Worm (Caenorhabditis elegans) whole organism, L1 larva: ENCODE measurements around the gene enu-3.2.

Source experiments
- aha-1 ChIP-seq: fragments of 150-350 bp; optimal IDR thresholded peaks from 2 replicates; lab custom pipeline; 2014; ENCODE audit warnings: missing biosample characterization, missing genetic modification characterization
- fkh-10 ChIP-seq: sonication (generic microtip); optimal IDR thresholded peaks from 2 replicates; lab custom pipeline; 2017; ENCODE audit warnings: missing biosample characterization, missing genetic modification reagents, missing genetic modification characterization

DNA sequence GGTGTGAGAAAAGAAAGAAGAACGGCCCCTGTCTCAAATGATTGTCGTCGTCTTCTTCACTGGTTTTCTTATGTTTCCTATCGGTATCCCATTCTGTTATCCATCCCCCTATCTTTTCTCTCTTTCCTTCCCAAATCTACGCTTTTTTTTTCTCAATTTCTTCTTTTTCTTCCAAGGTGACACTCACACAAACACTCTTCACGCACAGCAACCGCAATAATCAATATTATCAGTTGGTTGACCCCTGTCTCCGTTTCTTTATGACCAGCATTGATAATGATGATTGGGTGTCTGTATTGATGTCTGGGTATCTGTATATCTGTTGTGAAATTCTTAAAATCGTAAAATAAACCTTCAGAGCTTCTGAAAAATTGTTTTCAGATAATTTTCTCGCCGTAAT is 44.2 kb downstream of the enu-3.2 start:
- TF ChIP-seq aha-1 (no peak), fkh-10 (no peak)
